Fruit fly (Drosophila melanogaster): ENCODE data around the gene CG6885.

Gene CG6885

DNA sequence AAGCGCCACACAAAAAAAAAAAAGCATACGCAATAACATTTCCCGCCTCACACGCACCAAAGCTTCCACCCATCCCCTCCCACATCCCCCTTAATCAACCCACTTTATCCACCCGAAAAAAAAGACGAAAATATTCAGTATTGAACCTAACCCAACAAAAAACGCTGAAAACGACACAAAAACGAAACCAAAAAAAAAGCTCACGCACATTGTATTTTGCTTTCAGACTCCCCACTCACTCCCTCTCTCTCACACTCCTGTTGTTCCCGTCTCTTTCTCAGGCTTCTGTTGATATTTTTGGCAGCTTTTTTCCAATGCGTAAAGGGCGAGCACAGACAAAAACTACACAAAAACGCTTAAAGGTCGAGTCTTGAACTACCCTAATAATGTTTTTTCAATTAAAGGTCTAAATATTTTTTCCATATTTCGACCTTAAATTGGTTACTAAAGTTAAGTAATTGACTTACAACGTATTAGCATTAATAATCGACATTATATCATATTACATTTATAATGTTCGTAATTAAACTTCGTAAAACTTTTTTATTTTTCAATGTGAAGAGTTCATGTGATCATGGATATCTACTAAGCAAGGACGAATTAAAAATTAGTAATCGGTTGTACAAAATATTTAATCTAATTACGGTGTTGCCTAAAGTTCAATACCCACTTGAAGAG lies 42.3 kb downstream of the CG6885 start (continued):
- no peak for TF ChIP-seq HLH4C (GFP tag; IDR thresholded peaks at IDR 0.05; ENCODE audit: partially characterized antibody)
- no peak for TF ChIP-seq CG16813 (GFP tag; IDR thresholded peaks at IDR 0.05; ENCODE audit: partially characterized antibody)
- TF ChIP-seq Rfx (GFP tag; IDR thresholded peaks at IDR 0.05) = peak; percentile 21; the same call in 1 of the 2 replicates
- TF ChIP-seq CG15514 (GFP tag; optimal IDR thresholded peaks at IDR 0.05) = no peak
- TF ChIP-seq slp2 (GFP tag; optimal IDR thresholded peaks at IDR 0.05) = peak; percentile 38
- peak; percentile 62 for TF ChIP-seq Ssrp (tag; optimal IDR thresholded peaks at IDR 0.05)
- no peak; the same call in 1 of the 3 replicates for TF ChIP-seq Dbx (GFP tag; IDR thresholded peaks at IDR 0.05)
- 0 out of 2 replicates have a peak, but pooled peaks have one; percentile 20 for TF ChIP-seq Rx (GFP tag; IDR thresholded peaks at IDR 0.05)
- TF ChIP-seq lmd (GFP tag; IDR thresholded peaks at IDR 0.05) = peak; percentile 69
- no peak for TF ChIP-seq onecut (GFP tag; IDR thresholded peaks at IDR 0.05)
- TF ChIP-seq NFAT (GFP tag; IDR thresholded peaks at IDR 0.05) = no peak
- no peak for TF ChIP-seq CG5953 (GFP tag; IDR thresholded peaks at IDR 0.05)
- TF ChIP-seq Taf1 (GFP tag; IDR thresholded peaks at IDR 0.05) = no peak
- TF ChIP-seq CG2129 (GFP tag; IDR thresholded peaks at IDR 0.05; ENCODE audit: partially characterized antibody) = no peak
- TF ChIP-seq CG9609 (GFP tag; optimal IDR thresholded peaks at IDR 0.05) = peak; percentile 3
- peak; percentile 5 for TF ChIP-seq CG2875 (GFP tag; optimal IDR thresholded peaks at IDR 0.05)
- TF ChIP-seq sna (GFP tag; IDR thresholded peaks at IDR 0.05; ENCODE audit: partially characterized antibody) = no peak
- TF ChIP-seq CG7372 (GFP tag; IDR thresholded peaks at IDR 0.05) = no peak
- TF ChIP-seq cas (GFP tag; IDR thresholded peaks at IDR 0.05) = no peak
- TF ChIP-seq chn (GFP tag; optimal IDR thresholded peaks at IDR 0.05) = no peak
- TF ChIP-seq CG11696 (GFP tag; IDR thresholded peaks at IDR 0.05) = peak; percentile 46; the same call in 1 of the 2 replicates
- TF ChIP-seq CG18262 (tag; optimal IDR thresholded peaks at IDR 0.05) = peak; percentile 61
- TF ChIP-seq gcm2 (GFP tag; optimal IDR thresholded peaks at IDR 0.05) = no peak
- TF ChIP-seq CG32532 (GFP tag; IDR thresholded peaks at IDR 0.05) = peak; percentile 28
- TF ChIP-seq CG4854 (GFP tag; optimal IDR thresholded peaks at IDR 0.05) = peak; percentile 2
- peak; percentile 29 for TF ChIP-seq pho (GFP tag; optimal IDR thresholded peaks at IDR 0.05)
- no peak for TF ChIP-seq ato (GFP tag; IDR thresholded peaks at IDR 0.05; ENCODE audit: partially characterized antibody)
- no peak for TF ChIP-seq bbx (GFP tag; IDR thresholded peaks at IDR 0.05; ENCODE audit: partially characterized antibody)
- peak; percentile 97 for TF ChIP-seq chinmo (GFP tag; IDR thresholded peaks at IDR 0.05; ENCODE audit: partially characterized antibody)
- TF ChIP-seq pros (GFP tag; optimal IDR thresholded peaks at IDR 0.05) = no peak
- TF ChIP-seq CG17328 (GFP tag; IDR thresholded peaks at IDR 0.05) = peak; percentile 27; the same call in 1 of the 2 replicates
- TF ChIP-seq Bteb2 (GFP tag; optimal IDR thresholded peaks at IDR 0.05) = no peak
- TF ChIP-seq run (tag; optimal IDR thresholded peaks at IDR 0.05) = peak; percentile 48
- TF ChIP-seq mld (GFP tag; IDR thresholded peaks at IDR 0.05; ENCODE audit: partially characterized antibody) = no peak
- TF ChIP-seq emc (GFP tag; optimal IDR thresholded peaks at IDR 0.05) = peak; percentile 7
- TF ChIP-seq bsh (GFP tag; optimal IDR thresholded peaks at IDR 0.05) = no peak
- peak; percentile 29 for TF ChIP-seq NfI (GFP tag; optimal IDR thresholded peaks at IDR 0.05)
- no peak for TF ChIP-seq tup (GFP tag; optimal IDR thresholded peaks at IDR 0.05)
- peak; percentile 52 for TF ChIP-seq HLH54F (GFP tag; optimal IDR thresholded peaks at IDR 0.05)
- peak; percentile 85 for TF ChIP-seq bigmax (GFP tag; optimal IDR thresholded peaks at IDR 0.05)
- TF ChIP-seq NK7.1 (GFP tag; optimal IDR thresholded peaks at IDR 0.05) = peak; percentile 4
- no peak for TF ChIP-seq CG7987 (GFP tag; optimal IDR thresholded peaks at IDR 0.05)
- no peak for TF ChIP-seq BEAF-32 (GFP tag; optimal IDR thresholded peaks at IDR 0.05)
- peak in 1 of 2 experiments; percentile 19 for TF ChIP-seq eve (GFP tag; optimal IDR thresholded peaks at IDR 0.05)
- TF ChIP-seq cwo (GFP tag; optimal IDR thresholded peaks at IDR 0.05) = peak; percentile 43
- TF ChIP-seq Optix (GFP tag; IDR thresholded peaks at IDR 0.05) = no peak
- TF ChIP-seq ind (GFP tag; optimal IDR thresholded peaks at IDR 0.05) = peak; percentile 59
- peak; percentile 20 for TF ChIP-seq gro (GFP tag; optimal IDR thresholded peaks at IDR 0.05)
- peak; percentile 97 for TF ChIP-seq crol (GFP tag; IDR thresholded peaks at IDR 0.05)

Measured in whole organism, embryonic.